Fruit fly (Drosophila melanogaster) whole organism: ENCODE data around the gene Ctr1A.

ENCODE experiments used
- CG8478 ChIP-seq: fragments of >200 bp; optimal IDR thresholded peaks from 2 replicates; lab custom pipeline; 2018; ENCODE audit warnings: inconsistent platforms
- Dll ChIP-seq: fragments of >200 bp; optimal IDR thresholded peaks from 2 replicates; lab custom pipeline; 2017
- EcR ChIP-seq, 2 experiments: fragments of >200 bp; optimal IDR thresholded peaks; 2 replicates each; lab custom pipeline; 2017; ENCODE audit warnings: missing biosample characterization in 2 of 2, missing genetic modification characterization in 2 of 2, missing genetic modification reagents in 2 of 2
- pan ChIP-seq: fragments of >200 bp; optimal IDR thresholded peaks from 2 replicates; lab custom pipeline; 2017
- psq ChIP-seq: fragments of >200 bp; optimal IDR thresholded peaks from 2 replicates; lab custom pipeline; 2017
- usp ChIP-seq: fragments of >200 bp; optimal IDR thresholded peaks from 2 replicates; lab custom pipeline; 2017; ENCODE audit warnings: missing biosample characterization, missing genetic modification characterization, mixed read lengths

The Ctr1A gene

DNA sequence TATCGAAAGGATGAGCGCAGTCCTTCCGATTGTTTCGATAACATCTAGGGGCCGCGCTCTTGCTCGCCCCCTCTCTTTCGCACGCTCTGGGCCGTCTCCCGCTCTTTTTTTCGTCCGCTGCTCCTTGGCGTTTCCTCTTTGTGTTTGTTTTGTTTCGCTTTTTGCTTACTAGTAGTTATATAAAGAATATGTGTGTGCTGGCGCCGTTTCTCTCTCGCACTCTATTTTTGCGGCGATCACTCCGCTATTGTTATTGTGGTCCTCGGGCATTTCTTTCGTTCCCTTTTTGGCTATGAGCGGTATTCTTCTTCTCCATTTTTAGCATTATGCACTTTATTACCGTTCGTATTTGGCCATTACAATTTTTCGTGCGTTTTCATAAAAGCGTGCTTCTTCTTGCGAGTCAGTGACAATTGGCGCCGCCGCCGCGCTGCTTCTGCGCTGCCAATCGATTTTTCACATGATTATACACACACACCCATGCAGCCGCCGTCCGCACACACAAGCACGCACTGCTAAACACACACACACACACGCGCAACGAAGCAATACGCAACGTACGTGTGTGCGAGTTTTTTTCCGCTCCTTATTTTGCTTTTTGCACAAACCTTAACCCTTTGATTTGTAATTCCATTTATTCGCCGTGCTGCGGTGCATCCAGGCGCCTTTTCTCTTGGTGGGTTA is 32.8 kb downstream of the Ctr1A start:
- TF ChIP-seq usp (GFP tag; lab: Kevin White, UChicago) (no peak), CG8478 (peak; percentile 41), psq (no peak), EcR (GFP tag; optimal IDR thresholded peaks at IDR 0.05; lab: Kevin White, UChicago) (no peak), pan (lab: Kevin White, UChicago) (no peak), Dll (lab: Kevin White, UChicago) (peak; percentile 75)

- TF ChIP-seq psq = no peak
- TF ChIP-seq CG8478 = no peak
- no peak for TF ChIP-seq EcR (GFP tag; optimal IDR thresholded peaks at IDR 0.05; lab: Kevin White, UChicago)
- no peak for TF ChIP-seq pan (lab: Kevin White, UChicago)
- TF ChIP-seq Dll (lab: Kevin White, UChicago) = no peak
- no peak for TF ChIP-seq usp (GFP tag; lab: Kevin White, UChicago)
Measured at dm6 chrX:6694979-6695388, 33.5 kb downstream of the Ctr1A start, which contains the start of gene CG14442. Gene CG14442 (minus strand): TSS chrX:6695007.

- TF ChIP-seq Dll (lab: Kevin White, UChicago) (no peak), EcR (GFP tag; optimal IDR thresholded peaks at IDR 0.05; lab: Kevin White, UChicago) (no peak), psq (no peak), usp (GFP tag; lab: Kevin White, UChicago) (no peak), pan (lab: Kevin White, UChicago) (no peak), CG8478 (no peak)
Measured at dm6 chrX:6696467-6696866, 35.0 kb downstream of the Ctr1A start.

dm6 chrX:6698248-6698812 is 36.9 kb downstream of the Ctr1A start, which contains the start of gene CG14440:
Gene CG14440 (minus strand): TSS chrX:6698567.
- no peak for TF ChIP-seq usp (GFP tag; lab: Kevin White, UChicago)
- no peak for TF ChIP-seq CG8478
- no peak for TF ChIP-seq Dll (lab: Kevin White, UChicago)
- TF ChIP-seq pan (lab: Kevin White, UChicago) = no peak
- TF ChIP-seq psq = no peak
- no peak for TF ChIP-seq EcR (GFP tag; optimal IDR thresholded peaks at IDR 0.05; lab: Kevin White, UChicago)

dm6 chrX:6699255-6699885 is 37.9 kb downstream of the Ctr1A start, which contains the start of gene CG14441:
Gene CG14441 (plus strand): TSS chrX:6699508.
- no peak for TF ChIP-seq CG8478
- no peak for TF ChIP-seq Dll (lab: Kevin White, UChicago)
- TF ChIP-seq pan (lab: Kevin White, UChicago) = no peak
- TF ChIP-seq usp (GFP tag; lab: Kevin White, UChicago) = no peak
- TF ChIP-seq psq = no peak

- no peak for TF ChIP-seq CG8478
- no peak for TF ChIP-seq psq
- no peak for TF ChIP-seq Dll (lab: Kevin White, UChicago)
- TF ChIP-seq usp (GFP tag; lab: Kevin White, UChicago) = no peak
- TF ChIP-seq EcR (GFP tag; optimal IDR thresholded peaks at IDR 0.05; lab: Kevin White, UChicago) = no peak
- TF ChIP-seq pan (lab: Kevin White, UChicago) = no peak
Measured at dm6 chrX:6700263-6700989, 39.0 kb downstream of the Ctr1A start.

DNA sequence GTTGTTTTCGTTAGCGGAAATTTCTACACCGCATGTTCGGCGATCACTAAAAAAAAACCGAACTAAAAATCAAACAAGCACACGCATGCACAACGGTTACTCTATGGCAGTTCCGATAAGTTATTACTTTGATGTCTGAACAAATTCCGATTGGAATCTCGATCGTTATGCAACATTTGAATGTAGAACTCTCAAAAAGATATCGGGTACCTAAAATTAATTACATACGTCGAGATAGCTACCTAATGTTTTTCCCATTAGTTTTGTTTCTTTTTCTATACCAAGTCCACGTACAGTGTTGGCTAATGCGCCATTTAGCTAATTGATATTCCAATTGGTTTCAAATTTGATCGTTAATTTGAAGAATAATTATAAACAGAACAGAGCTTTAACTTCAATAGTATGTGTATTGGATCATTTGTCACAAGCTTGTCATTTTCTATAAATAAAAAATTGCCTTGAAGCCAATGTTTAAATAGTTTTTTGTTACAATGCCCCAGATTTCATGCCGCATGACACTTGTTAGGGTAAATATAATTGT is 39.6 kb downstream of the Ctr1A start:
- TF ChIP-seq psq = no peak
- TF ChIP-seq usp (GFP tag; lab: Kevin White, UChicago) = no peak
- TF ChIP-seq CG8478 = no peak

dm6 chrX:6702028-6702433 is 40.6 kb downstream of the Ctr1A start:
- TF ChIP-seq EcR (GFP tag; optimal IDR thresholded peaks at IDR 0.05; lab: Kevin White, UChicago) (no peak), pan (lab: Kevin White, UChicago) (no peak), CG8478 (no peak), Dll (lab: Kevin White, UChicago) (no peak), usp (GFP tag; lab: Kevin White, UChicago) (no peak), psq (no peak)

dm6 chrX:6702591-6702990 is 41.1 kb downstream of the Ctr1A start:
- TF ChIP-seq EcR (GFP tag; optimal IDR thresholded peaks at IDR 0.05; lab: Kevin White, UChicago) (no peak), pan (lab: Kevin White, UChicago) (no peak)

DNA sequence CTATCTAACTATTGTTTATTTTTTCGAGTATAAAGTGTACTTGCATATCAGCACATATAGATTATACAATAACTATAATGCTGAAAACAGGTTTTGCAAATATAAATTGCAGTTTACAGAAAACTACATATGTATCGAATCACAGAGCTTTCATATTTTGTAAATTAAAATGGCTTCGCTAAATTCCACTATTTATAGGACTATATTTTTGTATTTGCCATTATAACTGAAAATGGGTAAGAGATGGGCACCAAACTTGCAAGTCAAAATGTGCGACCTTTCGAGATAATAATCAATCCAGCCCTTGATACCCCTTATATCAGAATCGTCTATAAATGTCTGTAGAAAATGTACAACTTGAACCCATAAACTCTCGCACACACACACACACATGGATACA is 41.8 kb downstream of the Ctr1A start:
- TF ChIP-seq CG8478 (no peak), Dll (lab: Kevin White, UChicago) (no peak), pan (lab: Kevin White, UChicago) (no peak), psq (no peak), usp (GFP tag; lab: Kevin White, UChicago) (no peak), EcR (GFP tag; optimal IDR thresholded peaks at IDR 0.05; lab: Kevin White, UChicago) (no peak)

DNA sequence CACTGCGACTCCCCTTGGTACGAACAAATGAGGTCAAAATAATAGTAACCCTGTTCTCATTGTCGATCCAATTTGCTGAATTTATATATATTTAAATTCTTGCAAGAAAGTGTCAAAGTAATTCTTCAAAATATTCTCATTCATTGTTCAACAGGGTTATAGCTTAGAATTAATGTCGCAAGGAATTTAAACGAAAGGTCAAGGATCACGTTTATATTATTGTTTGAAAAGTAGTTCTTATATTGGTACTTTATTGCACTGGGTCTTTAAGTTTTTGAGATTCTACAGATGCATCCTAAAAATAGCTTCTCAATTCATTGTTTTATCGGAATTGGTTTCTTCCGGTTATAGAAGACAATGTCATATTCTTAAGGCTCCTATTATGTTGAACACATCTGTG is 42.5 kb downstream of the Ctr1A start:
- TF ChIP-seq Dll (lab: Kevin White, UChicago) (no peak), pan (lab: Kevin White, UChicago) (no peak), EcR (GFP tag; optimal IDR thresholded peaks at IDR 0.05; lab: Kevin White, UChicago) (no peak), CG8478 (no peak), usp (GFP tag; lab: Kevin White, UChicago) (no peak), psq (no peak)
